Fruit fly (Drosophila melanogaster) whole organism, embryonic: ENCODE results near the gene Mrtf.
A peak's percentile ranks its signal among the peaks of the same experiment; 100 is the strongest.

Experiments used
- ATbp ChIP-seq: fragments of 200-800 bp; sonication (Bioruptor generic); optimal IDR thresholded peaks from 2 replicates; lab custom pipeline; 2017; ENCODE audit warnings: missing biosample characterization, mild to moderate bottlenecking, missing genetic modification characterization, missing genetic modification reagents
- B-H2 ChIP-seq: fragments of 200-800 bp; sonication (Bioruptor generic); optimal IDR thresholded peaks from 2 replicates; lab custom pipeline; 2018; ENCODE audit warnings: missing biosample characterization, mild to moderate bottlenecking, missing genetic modification characterization
- BEAF-32 ChIP-seq: fragments of 200-800 bp; sonication (Bioruptor generic); optimal IDR thresholded peaks from 3 replicates; lab custom pipeline; 2017; ENCODE audit warnings: missing biosample characterization, missing genetic modification characterization, mild to moderate bottlenecking, moderate library complexity, missing genetic modification reagents
- Bdp1 ChIP-seq: fragments of 200-800 bp; sonication (Bioruptor generic); optimal IDR thresholded peaks from 3 replicates; lab custom pipeline; 2016; ENCODE audit warnings: missing biosample characterization, missing genetic modification characterization
- CG10267 ChIP-seq: fragments of 200-800 bp; sonication (Bioruptor generic); optimal IDR thresholded peaks from 2 replicates; lab custom pipeline; 2018; ENCODE audit warnings: missing biosample characterization, mild to moderate bottlenecking, missing genetic modification characterization, moderate library complexity
- CG11456 ChIP-seq: fragments of 200-800 bp; sonication (Bioruptor generic); IDR thresholded peaks from 3 replicates; pipeline ENCODE4 v1.3.6; 2022; ENCODE audit warnings: missing biosample characterization, missing genetic modification characterization
- CG11560 ChIP-seq: fragments of 200-800 bp; sonication (Bioruptor generic); IDR thresholded peaks from 3 replicates; pipeline ENCODE4 v1.3.6; 2022; ENCODE audit warnings: missing biosample characterization, missing genetic modification characterization
- CG11696 ChIP-seq: fragments of 200-800 bp; sonication (Bioruptor generic); IDR thresholded peaks from 2 replicates; pipeline ENCODE4 v1.3.6; 2022; ENCODE audit warnings: missing biosample characterization, missing genetic modification characterization
- CG12942 ChIP-seq: fragments of 200-800 bp; sonication (Bioruptor generic); optimal IDR thresholded peaks from 3 replicates; lab custom pipeline; 2016; ENCODE audit warnings: missing biosample characterization, missing genetic modification characterization
- CG13123 ChIP-seq: fragments of 200-800 bp; sonication (Bioruptor generic); optimal IDR thresholded peaks from 2 replicates; lab custom pipeline; 2016; ENCODE audit warnings: missing biosample characterization, missing genetic modification characterization
- CG14710 ChIP-seq: fragments of 200-800 bp; sonication (Bioruptor generic); optimal IDR thresholded peaks from 3 replicates; lab custom pipeline; 2019; ENCODE audit warnings: missing biosample characterization, mild to moderate bottlenecking, missing genetic modification characterization, moderate library complexity
- CG17612 ChIP-seq: fragments of 200-800 bp; sonication (Bioruptor generic); IDR thresholded peaks from 2 replicates; pipeline ENCODE4 v1.3.6; 2022; ENCODE audit warnings: missing biosample characterization, missing genetic modification characterization
- CG17802 ChIP-seq: fragments of 200-800 bp; sonication (Bioruptor generic); optimal IDR thresholded peaks from 2 replicates; lab custom pipeline; 2018; ENCODE audit warnings: missing biosample characterization, mild to moderate bottlenecking, missing genetic modification characterization, moderate library complexity
- CG17829 ChIP-seq: fragments of 200-800 bp; optimal IDR thresholded peaks from 2 replicates; lab custom pipeline; 2019; ENCODE audit warnings: missing biosample characterization, mild to moderate bottlenecking, missing genetic modification characterization, moderate library complexity
- CG1792 ChIP-seq: fragments of 200-800 bp; sonication (Bioruptor generic); optimal IDR thresholded peaks from 2 replicates; lab custom pipeline; 2016; ENCODE audit warnings: missing biosample characterization, missing genetic modification characterization
- CG1832 ChIP-seq: fragments of 200-800 bp; sonication (Bioruptor generic); optimal IDR thresholded peaks from 2 replicates; lab custom pipeline; 2017; ENCODE audit warnings: missing biosample characterization, mild to moderate bottlenecking, missing genetic modification characterization, inconsistent platforms
- CG18619 ChIP-seq: fragments of 200-800 bp; sonication (Bioruptor generic); optimal IDR thresholded peaks from 3 replicates; lab custom pipeline; 2017; ENCODE audit warnings: missing biosample characterization, mild to moderate bottlenecking, missing genetic modification characterization
- CG33213 ChIP-seq: fragments of 200-800 bp; sonication (Bioruptor generic); optimal IDR thresholded peaks from 3 replicates; lab custom pipeline; 2016; ENCODE audit warnings: missing biosample characterization, missing genetic modification characterization
- CG6683 ChIP-seq: fragments of 200-800 bp; sonication (Bioruptor generic); optimal IDR thresholded peaks from 2 replicates; lab custom pipeline; 2017; ENCODE audit warnings: missing biosample characterization, mild to moderate bottlenecking, missing genetic modification characterization, missing genetic modification reagents
- CTCF ChIP-seq: fragments of 200-800 bp; sonication (Bioruptor generic); optimal IDR thresholded peaks from 2 replicates; lab custom pipeline; 2017; ENCODE audit warnings: missing biosample characterization, mild to moderate bottlenecking, missing genetic modification characterization, moderate library complexity
- Dad ChIP-seq: fragments of 200-800 bp; sonication (Bioruptor generic); optimal IDR thresholded peaks from 3 replicates; lab custom pipeline; 2016; ENCODE audit warnings: missing biosample characterization, missing genetic modification characterization
- Dp ChIP-seq: fragments of 200-800 bp; sonication (Bioruptor generic); optimal IDR thresholded peaks from 2 replicates; lab custom pipeline; 2018; ENCODE audit warnings: missing biosample characterization, mild to moderate bottlenecking, missing genetic modification characterization, moderate library complexity
- HLH3B ChIP-seq: fragments of 200-800 bp; sonication (Bioruptor generic); IDR thresholded peaks from 2 replicates; pipeline ENCODE4 v1.3.6; 2022; ENCODE audit warnings: missing biosample characterization, missing genetic modification characterization
- HLH54F ChIP-seq: fragments of 200-800 bp; sonication (Bioruptor generic); optimal IDR thresholded peaks from 3 replicates; lab custom pipeline; 2016; ENCODE audit warnings: missing biosample characterization, missing genetic modification characterization
- Hand ChIP-seq: fragments of 200-800 bp; sonication (Bioruptor generic); optimal IDR thresholded peaks from 2 replicates; lab custom pipeline; 2017; ENCODE audit warnings: mild to moderate bottlenecking, missing biosample characterization, missing genetic modification reagents, missing genetic modification characterization
- HmgD ChIP-seq: fragments of 200-800 bp; sonication (Bioruptor generic); optimal IDR thresholded peaks from 3 replicates; lab custom pipeline; 2016; ENCODE audit warnings: missing biosample characterization, missing genetic modification characterization
- Neu2 ChIP-seq: fragments of 200-800 bp; sonication (Bioruptor generic); optimal IDR thresholded peaks from 3 replicates; lab custom pipeline; 2016; ENCODE audit warnings: missing biosample characterization, missing genetic modification characterization, borderline replicate concordance
- Pdp1 ChIP-seq, 2 experiments: fragments of 200-800 bp; sonication (Bioruptor generic); optimal IDR thresholded peaks; 3 replicates each; lab custom pipeline; 2016; ENCODE audit warnings: missing biosample characterization in 2 of 2, missing genetic modification characterization in 2 of 2, mild to moderate bottlenecking in 1 of 2, moderate library complexity in 1 of 2
- Rx ChIP-seq: fragments of 200-800 bp; sonication (Bioruptor generic); IDR thresholded peaks from 2 replicates; pipeline ENCODE4 v1.3.6; 2022; ENCODE audit warnings: missing biosample characterization, missing genetic modification characterization
- Sin3A ChIP-seq: fragments of >200 bp; optimal IDR thresholded peaks from 2 replicates; lab custom pipeline; 2018
- Xrp1 ChIP-seq: fragments of 200-800 bp; sonication (Bioruptor generic); IDR thresholded peaks from 2 replicates; pipeline ENCODE4 v1.3.6; 2022; ENCODE audit warnings: missing biosample characterization, missing genetic modification characterization
- ara ChIP-seq: fragments of 200-800 bp; sonication (Bioruptor generic); IDR thresholded peaks from 2 replicates; pipeline ENCODE4 v1.3.6; 2022; ENCODE audit warnings: missing biosample characterization, missing genetic modification characterization
- bab2 ChIP-seq: fragments of 200-800 bp; sonication (Bioruptor generic); optimal IDR thresholded peaks from 2 replicates; lab custom pipeline; 2016; ENCODE audit warnings: missing biosample characterization, missing genetic modification characterization
- bsh ChIP-seq, 2 experiments: fragments of 200-800 bp; sonication (Bioruptor generic); optimal IDR thresholded peaks; 2 replicates each; lab custom pipeline; 2017 to 2018; ENCODE audit warnings: mild to moderate bottlenecking in 2 of 2, missing biosample characterization in 2 of 2, missing genetic modification characterization in 2 of 2, moderate library complexity in 1 of 2
- cato ChIP-seq: fragments of 200-800 bp; sonication (Bioruptor generic); optimal IDR thresholded peaks from 2 replicates; lab custom pipeline; 2016; ENCODE audit warnings: missing biosample characterization, missing genetic modification characterization, borderline replicate concordance
- ems ChIP-seq: fragments of 200-800 bp; sonication (Bioruptor generic); optimal IDR thresholded peaks from 3 replicates; lab custom pipeline; 2016; ENCODE audit warnings: missing biosample characterization, missing genetic modification characterization
- eyg ChIP-seq: fragments of 200-800 bp; sonication (Bioruptor generic); optimal IDR thresholded peaks from 3 replicates; lab custom pipeline; 2016; ENCODE audit warnings: missing biosample characterization, missing genetic modification characterization
- fu2 ChIP-seq: fragments of 200-800 bp; sonication (Bioruptor generic); optimal IDR thresholded peaks from 2 replicates; lab custom pipeline; 2016; ENCODE audit warnings: missing biosample characterization, missing genetic modification characterization
- grau ChIP-seq: fragments of 200-800 bp; optimal IDR thresholded peaks from 3 replicates; lab custom pipeline; 2019; ENCODE audit warnings: missing biosample characterization, mild to moderate bottlenecking, missing genetic modification characterization, moderate library complexity
- grn ChIP-seq: fragments of 200-800 bp; sonication (Bioruptor generic); optimal IDR thresholded peaks from 3 replicates; lab custom pipeline; 2017; ENCODE audit warnings: missing biosample characterization, missing genetic modification characterization
- hbn ChIP-seq: fragments of 200-800 bp; sonication (Bioruptor generic); IDR thresholded peaks from 2 replicates; pipeline ENCODE4 v1.3.6; 2022; ENCODE audit warnings: missing biosample characterization, missing genetic modification characterization; ENCODE audit not compliant: partially characterized antibody
- kah ChIP-seq: fragments of 200-800 bp; sonication (Bioruptor generic); optimal IDR thresholded peaks from 2 replicates; lab custom pipeline; 2018; ENCODE audit warnings: missing biosample characterization, mild to moderate bottlenecking, missing genetic modification characterization
- lbe ChIP-seq: fragments of 200-800 bp; sonication (Bioruptor generic); optimal IDR thresholded peaks from 2 replicates; lab custom pipeline; 2016; ENCODE audit warnings: missing biosample characterization, mild to moderate bottlenecking, missing genetic modification characterization
- nau ChIP-seq: fragments of 200-800 bp; sonication (Bioruptor generic); optimal IDR thresholded peaks from 3 replicates; lab custom pipeline; 2017; ENCODE audit warnings: missing biosample characterization, mild to moderate bottlenecking, missing genetic modification characterization, missing genetic modification reagents
- pan ChIP-seq, 4 experiments: fragments of >200 bp in 3 of 4; fragments of 200-800 bp in 1 of 4; sonication (Bioruptor generic) in 1 of 4; optimal IDR thresholded peaks in 3 of 4; IDR thresholded peaks in 1 of 4; 2 replicates each; pipeline versions ENCODE4 v1.3.6 to Lab custom; 2017 to 2022; ENCODE audit warnings: missing biosample characterization in 2 of 4, missing genetic modification characterization in 2 of 4, mixed read lengths in 1 of 4
- pros ChIP-seq: fragments of 200-800 bp; sonication (Bioruptor generic); optimal IDR thresholded peaks from 3 replicates; lab custom pipeline; 2019; ENCODE audit warnings: missing biosample characterization, mild to moderate bottlenecking, missing genetic modification characterization, moderate library complexity
- sob ChIP-seq: fragments of 200-800 bp; sonication (Bioruptor generic); IDR thresholded peaks from 2 replicates; pipeline ENCODE4 v1.3.6; 2022; ENCODE audit warnings: missing biosample characterization, missing genetic modification characterization
- trem ChIP-seq: fragments of 200-800 bp; optimal IDR thresholded peaks from 3 replicates; lab custom pipeline; 2019; ENCODE audit warnings: missing biosample characterization, mild to moderate bottlenecking, missing genetic modification characterization, moderate library complexity
- twi ChIP-seq: fragments of 200-800 bp; optimal IDR thresholded peaks from 2 replicates; lab custom pipeline; 2019; ENCODE audit warnings: missing biosample characterization, mild to moderate bottlenecking, missing genetic modification characterization, moderate library complexity
- vvl ChIP-seq: fragments of 200-800 bp; sonication (Bioruptor generic); IDR thresholded peaks from 2 replicates; pipeline ENCODE4 v1.3.6; 2022; ENCODE audit warnings: missing biosample characterization, missing genetic modification characterization

Mrtf gene

dm6 chr3L:2781991-2782677 is 15.8 kb upstream of the Mrtf start, which contains the start of gene Pgant6 (continued):
- TF ChIP-seq grau (tag; lab: Kevin White, UChicago) (peak; percentile 24), lbe (GFP tag; lab: Kevin White, UChicago) (no peak), trem (tag; lab: Kevin White, UChicago) (peak; percentile 13), cato (no peak), CG13123 (no peak), bab2 (GFP tag; lab: Kevin White, UChicago) (no peak), HLH54F (no peak), sob (no peak), BEAF-32 (no peak), CG17829 (tag; lab: Kevin White, UChicago) (no peak), Hand (GFP tag; lab: Kevin White, UChicago) (no peak), ems (GFP tag; lab: Kevin White, UChicago) (peak; percentile 31), Sin3A (lab: Kevin White, UChicago) (peak; percentile 25), pros (GFP tag; lab: Kevin White, UChicago) (no peak), CG17612 (no peak), Dad (GFP tag; lab: Kevin White, UChicago) (no peak), nau (GFP tag; lab: Kevin White, UChicago) (no peak), CG1792 (GFP tag; lab: Kevin White, UChicago) (no peak), CG14710 (tag; lab: Kevin White, UChicago) (no peak), Neu2 (GFP tag; lab: Kevin White, UChicago) (no peak), CG10267 (tag; lab: Kevin White, UChicago) (no peak), hbn (GFP tag; lab: Robert Waterston, UW) (no peak), grn (no peak), ara (GFP tag; lab: Robert Waterston, UW) (no peak), Xrp1 (GFP tag; lab: Robert Waterston, UW) (no peak; the same call in 1 of the 2 replicates), ATbp (GFP tag; lab: Kevin White, UChicago) (no peak), HmgD (GFP tag; lab: Kevin White, UChicago) (no peak), CG11456 (GFP tag; lab: Robert Waterston, UW) (no peak), twi (tag; lab: Kevin White, UChicago) (no peak), CG11560 (no peak), bsh (GFP tag; optimal IDR thresholded peaks at IDR 0.05; lab: Kevin White, UChicago) (no peak), kah (GFP tag; lab: Kevin White, UChicago) (no peak), Bdp1 (no peak), CG12942 (no peak), Rx (GFP tag; lab: Robert Waterston, UW) (no peak), B-H2 (no peak), eyg (GFP tag; lab: Kevin White, UChicago) (no peak), fu2 (GFP tag; lab: Kevin White, UChicago) (peak; percentile 15), CG1832 (GFP tag; lab: Kevin White, UChicago) (no peak), CG17802 (no peak), CG33213 (no peak), CG6683 (GFP tag; lab: Kevin White, UChicago) (no peak), pan (optimal IDR thresholded peaks at IDR 0.05; lab: Kevin White, UChicago) (no peak), pan (GFP tag; optimal IDR thresholded peaks at IDR 0.05 in 1 of 2, IDR thresholded peaks at IDR 0.05 in 1 of 2) (peak in 1 of 2 experiments; percentile 22), vvl (GFP tag; lab: Robert Waterston, UW) (peak; percentile 49; the same call in 1 of the 2 replicates), CTCF (GFP tag; lab: Kevin White, UChicago) (peak; percentile 3), Dp (GFP tag; lab: Kevin White, UChicago) (peak; percentile 52), HLH3B (GFP tag; lab: Robert Waterston, UW) (no peak), CG18619 (GFP tag; lab: Kevin White, UChicago) (no peak), Pdp1 (GFP tag; optimal IDR thresholded peaks at IDR 0.05; lab: Kevin White, UChicago) (peak in 1 of 2 experiments; percentile 97), CG11696 (GFP tag; lab: Robert Waterston, UW) (no peak)
